Worm (Caenorhabditis elegans) whole organism, L2 larva: Measurements from ENCODE around the gene C18B2.3.

Experiments used
- ZK546.5 ChIP-seq: sonication (generic microtip); optimal IDR thresholded peaks from 2 replicates; lab custom pipeline; 2017; ENCODE audit warnings: missing biosample characterization, missing genetic modification characterization
- blmp-1 ChIP-seq: sonication (generic microtip); optimal IDR thresholded peaks from 2 replicates; lab custom pipeline; 2017; ENCODE audit warnings: missing genetic modification characterization, mild to moderate bottlenecking, missing compliant biosample characterization, antibody characterized with exemption, moderate library complexity; ENCODE audit not compliant: insufficient read depth
- ceh-82 ChIP-seq: fragments of 150-350 bp; optimal IDR thresholded peaks from 2 replicates; lab custom pipeline; 2014; ENCODE audit warnings: missing biosample characterization, missing genetic modification characterization
- elt-3 ChIP-seq: sonication (generic microtip); optimal IDR thresholded peaks from 2 replicates; lab custom pipeline; 2017; ENCODE audit warnings: missing biosample characterization, missing genetic modification characterization
- fos-1 ChIP-seq: fragments of 150-350 bp; optimal IDR thresholded peaks from 2 replicates; lab custom pipeline; 2014; ENCODE audit warnings: missing biosample characterization, missing genetic modification characterization
- nhr-10 ChIP-seq: sonication (generic microtip); optimal IDR thresholded peaks from 2 replicates; lab custom pipeline; 2017; ENCODE audit warnings: missing biosample characterization, missing genetic modification characterization
- nhr-21 ChIP-seq: fragments of 150-350 bp; optimal IDR thresholded peaks from 2 replicates; lab custom pipeline; 2014; ENCODE audit warnings: missing biosample characterization, missing genetic modification characterization
- nhr-237 ChIP-seq: fragments of 150-350 bp; optimal IDR thresholded peaks from 2 replicates; lab custom pipeline; 2014; ENCODE audit warnings: missing biosample characterization, missing genetic modification characterization
- nhr-77 ChIP-seq: fragments of 150-350 bp; optimal IDR thresholded peaks from 2 replicates; lab custom pipeline; 2014; ENCODE audit warnings: missing biosample characterization, missing genetic modification characterization
- skn-1 ChIP-seq: sonication (generic microtip); optimal IDR thresholded peaks from 2 replicates; lab custom pipeline; 2017; ENCODE audit warnings: missing biosample characterization, missing genetic modification characterization

DNA sequence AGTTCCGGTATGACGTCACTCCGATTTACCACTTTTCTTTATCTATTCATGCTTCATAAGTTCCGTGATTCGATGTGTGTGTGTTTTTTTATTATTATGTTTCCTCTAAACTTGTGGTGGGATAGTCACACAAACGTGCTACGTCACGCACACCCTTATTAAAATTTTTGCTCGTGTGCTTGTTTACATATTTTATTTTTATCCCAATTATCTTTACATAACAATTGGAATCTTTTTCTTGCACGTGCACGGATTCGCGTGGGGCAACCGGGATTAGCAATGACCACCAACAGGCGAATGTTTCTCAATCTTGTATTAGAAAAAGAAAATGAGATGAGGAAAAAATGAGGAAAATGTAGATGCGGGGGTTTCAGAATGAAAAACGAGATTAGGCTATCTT, 11.1 kb upstream of the C18B2.3 start:
- TF ChIP-seq elt-3 (tag; lab: Kevin White, UChicago) (no peak), nhr-21 (tag; lab: Kevin White, UChicago) (no peak), nhr-10 (no peak), skn-1 (tag; lab: Kevin White, UChicago) (no peak), fos-1 (tag; lab: Kevin White, UChicago) (no peak), nhr-77 (tag; lab: Kevin White, UChicago) (no peak), blmp-1 (no peak), ZK546.5 (tag; lab: Kevin White, UChicago) (no peak), nhr-237 (no peak), ceh-82 (tag; lab: Kevin White, UChicago) (no peak)
